Worm (Caenorhabditis elegans): ENCODE results near the gene srt-31.

ce11 chrV:465355-465754, 7.3 kb upstream of the srt-31 start:
- TF ChIP-seq lin-15B (tag; optimal IDR thresholded peaks at IDR 0.05) (no peak), lin-39 (tag; optimal IDR thresholded peaks at IDR 0.05) (no peak), zag-1 (tag; optimal IDR thresholded peaks at IDR 0.05) (no peak), lin-13 (GFP tag; optimal IDR thresholded peaks at IDR 0.05) (no peak), ZK546.5 (tag; optimal IDR thresholded peaks at IDR 0.05) (no peak), aly-2 (tag; optimal IDR thresholded peaks at IDR 0.05) (no peak), nhr-77 (tag; optimal IDR thresholded peaks at IDR 0.05) (no peak)
